Fruit fly (Drosophila melanogaster): Measurements from ENCODE around the gene daed.
A peak's percentile ranks its signal among the peaks of the same experiment; 100 is the strongest.

daed gene

DNA sequence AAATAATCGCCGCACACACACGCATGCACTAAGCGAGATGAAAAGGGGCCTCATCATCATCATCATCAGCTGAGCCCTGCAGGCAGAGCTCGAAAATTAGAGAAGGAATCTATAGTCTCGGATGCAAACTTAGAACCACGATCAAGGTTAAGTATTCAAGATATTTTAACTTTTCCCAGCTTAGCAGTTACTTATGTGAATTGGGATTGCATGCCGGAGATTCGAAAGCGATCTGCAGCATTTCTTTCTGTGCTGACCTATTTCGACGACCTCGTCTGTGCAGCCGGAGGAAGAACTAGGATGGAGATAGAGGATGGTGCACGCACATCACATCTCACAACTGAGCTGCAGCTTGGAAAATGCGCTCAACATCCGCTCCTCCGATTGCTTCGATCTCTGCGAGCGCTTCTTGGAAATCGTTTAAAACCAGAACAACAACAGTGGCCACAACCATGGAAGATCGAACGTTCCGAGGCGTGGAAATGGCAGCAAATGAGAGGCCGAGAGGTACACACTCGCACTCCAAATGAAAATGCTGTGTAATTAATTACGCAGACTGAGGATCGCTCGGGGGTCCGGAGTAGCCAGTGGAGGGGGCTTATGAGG is 33.3 kb downstream of the daed start (continued):
- TF ChIP-seq tin (GFP tag; optimal IDR thresholded peaks at IDR 0.05), result peak; percentile 69
- no peak for TF ChIP-seq Scr (GFP tag; IDR thresholded peaks at IDR 0.05; ENCODE audit: partially characterized antibody)
- no peak for TF ChIP-seq hbn (GFP tag; IDR thresholded peaks at IDR 0.05; ENCODE audit: partially characterized antibody)
- no peak for TF ChIP-seq CG13123 (GFP tag; optimal IDR thresholded peaks at IDR 0.05)
- TF ChIP-seq HLH4C (GFP tag; IDR thresholded peaks at IDR 0.05; ENCODE audit: partially characterized antibody), result no peak
- TF ChIP-seq HmgZ (tag; optimal IDR thresholded peaks at IDR 0.05), result no peak
- TF ChIP-seq toy (GFP tag; IDR thresholded peaks at IDR 0.05), result no peak
- TF ChIP-seq az2 (GFP tag; optimal IDR thresholded peaks at IDR 0.05), result peak; percentile 51
- peak; percentile 52; the same call in 1 of the 2 replicates for TF ChIP-seq Rx (GFP tag; IDR thresholded peaks at IDR 0.05)
- TF ChIP-seq CG11093 (GFP tag; IDR thresholded peaks at IDR 0.05), result peak; percentile 50; the same call in 2 of the 3 replicates
- TF ChIP-seq MBD-R2 (GFP tag; IDR thresholded peaks at IDR 0.05), result no peak
- peak; percentile 45 for TF ChIP-seq CG13424 (tag; optimal IDR thresholded peaks at IDR 0.05)
- TF ChIP-seq CG6813 (GFP tag; optimal IDR thresholded peaks at IDR 0.05), result peak; percentile 58
- TF ChIP-seq CG12155 (GFP tag; optimal IDR thresholded peaks at IDR 0.05), result peak; percentile 41
- TF ChIP-seq cas (GFP tag; IDR thresholded peaks at IDR 0.05), result no peak
- TF ChIP-seq CG1603 (tag; optimal IDR thresholded peaks at IDR 0.05), result peak; percentile 92
- TF ChIP-seq CG11560 (tag; IDR thresholded peaks at IDR 0.05), result no peak
- TF ChIP-seq CG13296 (GFP tag; optimal IDR thresholded peaks at IDR 0.05), result no peak
- TF ChIP-seq Trl (optimal IDR thresholded peaks at IDR 0.05), result no peak
- peak; percentile 76 for TF ChIP-seq Trl (GFP tag; optimal IDR thresholded peaks at IDR 0.05)
- peak; percentile 49; the same call in 1 of the 2 replicates for TF ChIP-seq CG32772 (GFP tag; IDR thresholded peaks at IDR 0.05)
- TF ChIP-seq zfh1 (GFP tag; IDR thresholded peaks at IDR 0.05), result peak; percentile 94
- no peak for TF ChIP-seq sc (optimal IDR thresholded peaks at IDR 0.05)
- peak; percentile 52 for TF ChIP-seq sc (GFP tag; optimal IDR thresholded peaks at IDR 0.05)
- TF ChIP-seq lmd (GFP tag; IDR thresholded peaks at IDR 0.05), result no peak
- peak; percentile 85 for TF ChIP-seq CG17829 (tag; optimal IDR thresholded peaks at IDR 0.05)
- TF ChIP-seq Dref (GFP tag; IDR thresholded peaks at IDR 0.05), result no peak
- TF ChIP-seq Gsc (GFP tag; IDR thresholded peaks at IDR 0.05), result no peak
- TF ChIP-seq dan (GFP tag; IDR thresholded peaks at IDR 0.05), result peak; percentile 89
- no peak for TF ChIP-seq gsb (GFP tag; IDR thresholded peaks at IDR 0.05)
- no peak for TF ChIP-seq sob (GFP tag; IDR thresholded peaks at IDR 0.05)
- TF ChIP-seq CG31441 (GFP tag; IDR thresholded peaks at IDR 0.05), result peak; percentile 81
- peak; percentile 99 for TF ChIP-seq CG11696 (GFP tag; IDR thresholded peaks at IDR 0.05)
- no peak for TF ChIP-seq Dip2 (GFP tag; IDR thresholded peaks at IDR 0.05)
- peak; percentile 27 for TF ChIP-seq HmgD (GFP tag; optimal IDR thresholded peaks at IDR 0.05)
- TF ChIP-seq CG2875 (GFP tag; optimal IDR thresholded peaks at IDR 0.05), result peak; percentile 61
- TF ChIP-seq CG17361 (GFP tag; IDR thresholded peaks at IDR 0.05), result peak; percentile 66; the same call in 2 of the 3 replicates
- no peak for TF ChIP-seq maf-S (GFP tag; optimal IDR thresholded peaks at IDR 0.05)
- TF ChIP-seq Spps (tag; optimal IDR thresholded peaks at IDR 0.05), result peak; percentile 77
- TF ChIP-seq D (optimal IDR thresholded peaks at IDR 0.05), result no peak
- TF ChIP-seq D (GFP tag; optimal IDR thresholded peaks at IDR 0.05), result peak; percentile 67
- peak; percentile 54 for TF ChIP-seq CG8388 (GFP tag; optimal IDR thresholded peaks at IDR 0.05)
- TF ChIP-seq Hmx (GFP tag; optimal IDR thresholded peaks at IDR 0.05), result no peak
- TF ChIP-seq CG1832 (GFP tag; optimal IDR thresholded peaks at IDR 0.05), result no peak
- peak; percentile 68; the same call in 1 of the 2 replicates for TF ChIP-seq gt (GFP tag; IDR thresholded peaks at IDR 0.05)
- TF ChIP-seq ash1 (GFP tag; optimal IDR thresholded peaks at IDR 0.05), result no peak
- no peak for TF ChIP-seq bigmax (GFP tag; optimal IDR thresholded peaks at IDR 0.05)
- TF ChIP-seq Ravus (GFP tag; IDR thresholded peaks at IDR 0.05), result no peak
- peak; percentile 56 for TF ChIP-seq CG15601 (tag; optimal IDR thresholded peaks at IDR 0.05)
- peak; percentile 37 for TF ChIP-seq tx (GFP tag; optimal IDR thresholded peaks at IDR 0.05)
- peak in 1 of 2 experiments; percentile 56 for TF ChIP-seq Hr51 (GFP tag; optimal IDR thresholded peaks at IDR 0.05)
- peak; percentile 35 for TF ChIP-seq Lhr (GFP tag; optimal IDR thresholded peaks at IDR 0.05)
